Fruit fly (Drosophila melanogaster): Measurements from ENCODE around the gene CDK2AP1.
"Not testable (repeated sequence)": the region's sequence is repeated elsewhere in the genome, so short reads cannot be mapped to it uniquely, and the experiment has no call there.

The CDK2AP1 gene

dm6 chrX:11137566-11138186 is at the start of gene CDK2AP1:
Gene CDK2AP1, plus strand, starts transcription at chrX:11137859.
- TF ChIP-seq Sin3A (optimal IDR thresholded peaks at IDR 0.05), result no peak
- TF ChIP-seq psq (optimal IDR thresholded peaks at IDR 0.05), result no peak
- no peak for TF ChIP-seq Myc (optimal IDR thresholded peaks at IDR 0.05)
- no peak for TF ChIP-seq ttk (optimal IDR thresholded peaks at IDR 0.05)
- no peak for TF ChIP-seq h (optimal IDR thresholded peaks at IDR 0.05)
- TF ChIP-seq insv (optimal IDR thresholded peaks at IDR 0.05), result no peak

DNA sequence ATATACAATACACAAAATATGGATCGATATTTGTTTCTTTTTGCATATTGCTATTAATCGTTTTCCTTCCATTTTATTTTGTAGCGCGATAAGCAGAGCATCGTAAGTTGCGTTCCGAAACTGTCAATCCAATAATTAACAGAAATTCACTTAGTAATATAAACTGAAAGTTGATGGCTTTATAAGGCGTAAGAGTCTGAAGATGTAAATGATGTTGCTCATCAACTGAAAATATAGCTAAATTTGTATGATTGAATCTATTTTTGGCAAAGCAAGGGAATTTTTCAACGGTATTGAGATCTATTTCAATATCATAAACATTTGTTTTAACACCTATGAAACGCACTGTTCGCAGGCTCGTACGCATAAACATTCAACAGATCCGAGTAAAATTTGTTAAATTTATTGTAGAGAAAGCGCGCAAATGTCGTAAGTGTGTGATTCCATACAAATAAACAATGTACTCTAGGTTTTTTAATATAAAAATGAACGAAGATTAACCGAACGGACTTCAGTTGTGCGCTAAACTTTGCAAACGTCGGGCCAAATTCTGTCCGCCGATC is 48.8 kb upstream of the CDK2AP1 start, which contains the start of gene Vago:
Gene Vago, plus strand, starts transcription at position 513 of the 563 bp plus-strand sequence.
- no peak for TF ChIP-seq h (optimal IDR thresholded peaks at IDR 0.05)
- TF ChIP-seq insv (optimal IDR thresholded peaks at IDR 0.05), result no peak
- no peak for TF ChIP-seq Sin3A (optimal IDR thresholded peaks at IDR 0.05)

DNA sequence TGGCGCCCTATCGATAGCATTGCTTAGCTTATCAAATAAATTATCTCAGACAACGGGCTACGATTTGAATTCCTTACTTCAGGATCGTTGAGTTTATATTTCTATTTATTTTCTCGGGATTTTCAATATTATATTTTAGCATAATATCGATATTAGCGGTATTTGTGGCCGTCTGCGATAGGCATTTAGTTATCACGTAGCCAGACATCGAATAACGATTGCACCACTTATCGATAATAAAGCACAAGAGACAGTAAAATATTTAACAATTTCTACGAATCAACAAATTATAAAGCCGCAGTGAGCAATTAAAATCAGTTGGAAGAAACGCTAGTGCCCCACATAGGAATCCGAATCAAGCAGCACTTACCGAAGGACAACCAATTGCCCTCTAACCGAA is 47.5 kb upstream of the CDK2AP1 start, which contains the start of gene CG2076:
Gene CG2076, plus strand, starts transcription at position 50 of the 400 bp plus-strand sequence.
- TF ChIP-seq h (optimal IDR thresholded peaks at IDR 0.05), result no peak
- no peak for TF ChIP-seq Myc (optimal IDR thresholded peaks at IDR 0.05)
- TF ChIP-seq ttk (optimal IDR thresholded peaks at IDR 0.05), result no peak
- no peak for TF ChIP-seq psq (optimal IDR thresholded peaks at IDR 0.05)
- TF ChIP-seq insv (optimal IDR thresholded peaks at IDR 0.05), result no peak
- no peak for TF ChIP-seq Sin3A (optimal IDR thresholded peaks at IDR 0.05)

- TF ChIP-seq ttk (optimal IDR thresholded peaks at IDR 0.05) (no peak), insv (optimal IDR thresholded peaks at IDR 0.05) (no peak), h (optimal IDR thresholded peaks at IDR 0.05) (no peak), Sin3A (optimal IDR thresholded peaks at IDR 0.05) (no peak), Myc (optimal IDR thresholded peaks at IDR 0.05) (no peak), psq (optimal IDR thresholded peaks at IDR 0.05) (no peak)
Measured at dm6 chrX:11092201-11092600, 45.5 kb upstream of the CDK2AP1 start, which contains the start of gene CG2061. Gene CG2061, plus strand, starts transcription at chrX:11092492.

dm6 chrX:11095276-11095675 is 42.4 kb upstream of the CDK2AP1 start:
- no peak for TF ChIP-seq Sin3A (optimal IDR thresholded peaks at IDR 0.05)
- TF ChIP-seq Myc (optimal IDR thresholded peaks at IDR 0.05), result no peak
- TF ChIP-seq ttk (optimal IDR thresholded peaks at IDR 0.05), result no peak

dm6 chrX:11095973-11096372 is 41.7 kb upstream of the CDK2AP1 start, which contains the start of gene CG42249:
Gene CG42249, plus strand, starts transcription at chrX:11096273.
- not testable (repeated sequence) for TF ChIP-seq insv, ttk, psq (optimal IDR thresholded peaks at IDR 0.05)

DNA sequence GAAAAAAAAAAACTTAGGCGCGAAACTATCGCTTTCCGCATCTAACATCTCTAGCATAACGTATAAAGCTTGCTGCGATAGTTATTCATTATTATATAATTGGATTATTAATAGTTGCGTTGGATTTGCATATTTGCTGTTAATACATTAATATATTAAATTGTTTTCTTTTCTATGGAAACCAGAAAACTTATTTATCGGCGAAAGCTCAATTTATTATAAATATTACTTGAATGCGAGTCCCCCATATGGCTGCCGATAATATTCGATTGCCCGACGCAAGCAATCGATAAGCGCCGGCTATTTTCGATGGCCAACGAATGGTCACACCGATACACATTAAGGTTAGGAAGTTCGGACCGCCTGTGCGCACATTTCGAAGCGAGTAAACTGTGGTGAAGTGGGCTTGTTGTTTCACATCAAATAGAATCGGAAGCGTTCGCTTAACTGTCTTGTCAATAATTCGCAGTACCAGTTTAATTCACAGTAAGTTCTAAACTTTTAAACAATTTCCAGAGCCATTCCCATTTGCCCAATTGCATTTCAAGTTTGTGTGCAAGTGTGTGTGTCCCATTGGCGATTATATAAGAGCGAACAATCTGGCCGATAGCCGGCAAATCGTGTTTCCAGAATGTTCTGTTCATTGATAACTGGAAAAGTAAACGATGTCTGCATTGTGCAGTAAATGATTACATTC is 29.4 kb upstream of the CDK2AP1 start, which contains the start of gene Hsp60A:
Gene Hsp60A, plus strand, starts transcription at position 335 of the 697 bp plus-strand sequence.
- TF ChIP-seq psq (optimal IDR thresholded peaks at IDR 0.05) (peak; percentile 75), Sin3A (optimal IDR thresholded peaks at IDR 0.05) (no peak), ttk (optimal IDR thresholded peaks at IDR 0.05) (no peak), Myc (optimal IDR thresholded peaks at IDR 0.05) (no peak), insv (optimal IDR thresholded peaks at IDR 0.05) (no peak), h (optimal IDR thresholded peaks at IDR 0.05) (no peak)

- TF ChIP-seq psq (optimal IDR thresholded peaks at IDR 0.05) (no peak), insv (optimal IDR thresholded peaks at IDR 0.05) (no peak), h (optimal IDR thresholded peaks at IDR 0.05) (no peak), ttk (optimal IDR thresholded peaks at IDR 0.05) (no peak), Sin3A (optimal IDR thresholded peaks at IDR 0.05) (no peak), Myc (optimal IDR thresholded peaks at IDR 0.05) (no peak)
Measured at dm6 chrX:11108845-11109450, 28.7 kb upstream of the CDK2AP1 start.

DNA sequence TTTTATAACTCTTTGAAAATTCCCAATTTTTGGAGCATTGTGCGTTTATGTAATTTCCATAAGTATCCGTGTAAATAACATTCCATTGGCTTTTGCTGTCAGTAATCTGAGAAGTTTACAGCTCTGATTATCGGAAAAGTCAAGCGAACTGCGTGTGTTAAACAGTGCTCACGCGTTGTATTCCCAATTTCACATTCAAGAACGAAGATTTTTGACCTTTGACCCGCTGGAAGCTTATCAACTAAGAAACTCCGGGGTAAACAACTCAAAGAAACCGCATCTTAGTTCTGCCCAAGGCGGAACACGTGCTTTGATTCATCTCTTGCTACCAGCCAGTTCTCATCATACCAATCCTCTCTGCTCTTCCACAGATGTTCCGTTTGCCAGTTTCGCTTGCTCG is 28.0 kb upstream of the CDK2AP1 start:
- TF ChIP-seq psq (optimal IDR thresholded peaks at IDR 0.05) (no peak), Myc (optimal IDR thresholded peaks at IDR 0.05) (no peak), ttk (optimal IDR thresholded peaks at IDR 0.05) (no peak), h (optimal IDR thresholded peaks at IDR 0.05) (no peak), insv (optimal IDR thresholded peaks at IDR 0.05) (no peak), Sin3A (optimal IDR thresholded peaks at IDR 0.05) (no peak)

- TF ChIP-seq psq (optimal IDR thresholded peaks at IDR 0.05) (no peak), h (optimal IDR thresholded peaks at IDR 0.05) (no peak), Sin3A (optimal IDR thresholded peaks at IDR 0.05) (no peak), ttk (optimal IDR thresholded peaks at IDR 0.05) (no peak), insv (optimal IDR thresholded peaks at IDR 0.05) (no peak), Myc (optimal IDR thresholded peaks at IDR 0.05) (no peak)
Measured at dm6 chrX:11123561-11123960, 14.1 kb upstream of the CDK2AP1 start.

- TF ChIP-seq ttk (optimal IDR thresholded peaks at IDR 0.05) (no peak), Sin3A (optimal IDR thresholded peaks at IDR 0.05) (no peak), psq (optimal IDR thresholded peaks at IDR 0.05) (no peak), insv (optimal IDR thresholded peaks at IDR 0.05) (no peak), h (optimal IDR thresholded peaks at IDR 0.05) (no peak), Myc (optimal IDR thresholded peaks at IDR 0.05) (no peak)
Measured at dm6 chrX:11124126-11124748, 13.4 kb upstream of the CDK2AP1 start, which contains the start of gene CG11122. Gene CG11122, minus strand, starts transcription at chrX:11124726.

Measured in Kc167 (cell line).